Fruit fly (Drosophila melanogaster) whole organism, embryonic: Measurements from ENCODE around the gene Fitm.

Source experiments
- Asciz ChIP-seq: fragments of 200-800 bp; sonication (Bioruptor generic); optimal IDR thresholded peaks from 2 replicates; lab custom pipeline; 2017; ENCODE audit warnings: missing biosample characterization, mild to moderate bottlenecking, missing genetic modification characterization, missing genetic modification reagents
- Atf3 ChIP-seq: fragments of 200-800 bp; sonication (Bioruptor generic); optimal IDR thresholded peaks from 3 replicates; lab custom pipeline; 2016; ENCODE audit warnings: missing biosample characterization, missing genetic modification characterization
- CG10321 ChIP-seq: fragments of 200-800 bp; sonication (Bioruptor generic); IDR thresholded peaks from 2 replicates; pipeline ENCODE4 v1.3.6; 2022; ENCODE audit warnings: missing biosample characterization, missing genetic modification characterization
- CG10543 ChIP-seq: fragments of 200-800 bp; sonication (Bioruptor generic); optimal IDR thresholded peaks from 3 replicates; lab custom pipeline; 2017; ENCODE audit warnings: missing biosample characterization, mild to moderate bottlenecking, missing genetic modification characterization, moderate library complexity
- CG10565 ChIP-seq: fragments of 200-800 bp; sonication (Bioruptor generic); optimal IDR thresholded peaks from 3 replicates; lab custom pipeline; 2016; ENCODE audit warnings: missing biosample characterization, mild to moderate bottlenecking, missing genetic modification characterization
- CG11247 ChIP-seq: fragments of 200-800 bp; sonication (Bioruptor generic); IDR thresholded peaks from 2 replicates; pipeline ENCODE4 v1.3.6; 2022; ENCODE audit warnings: missing biosample characterization, missing genetic modification characterization
- CG12071 ChIP-seq: fragments of 200-800 bp; sonication (Bioruptor generic); optimal IDR thresholded peaks from 3 replicates; lab custom pipeline; 2018; ENCODE audit warnings: missing biosample characterization, mild to moderate bottlenecking, missing genetic modification characterization
- CG14441 ChIP-seq: fragments of 200-800 bp; sonication (Bioruptor generic); IDR thresholded peaks from 2 replicates; pipeline ENCODE4 v1.3.6; 2022; ENCODE audit warnings: missing biosample characterization, missing genetic modification characterization
- CG1529 ChIP-seq: fragments of 200-800 bp; sonication (Bioruptor generic); optimal IDR thresholded peaks from 3 replicates; lab custom pipeline; 2018; ENCODE audit warnings: missing biosample characterization, missing genetic modification characterization
- CG16779 ChIP-seq: fragments of 200-800 bp; sonication (Bioruptor generic); IDR thresholded peaks from 2 replicates; pipeline ENCODE4 v1.3.6; 2022; ENCODE audit warnings: missing biosample characterization, missing genetic modification characterization
- CG17385 ChIP-seq: fragments of 200-800 bp; sonication (Bioruptor generic); optimal IDR thresholded peaks from 3 replicates; lab custom pipeline; 2018; ENCODE audit warnings: missing biosample characterization, mild to moderate bottlenecking, missing genetic modification characterization
- CG32532 ChIP-seq: fragments of 200-800 bp; sonication (Bioruptor generic); IDR thresholded peaks from 2 replicates; pipeline ENCODE4 v1.3.6; 2022; ENCODE audit warnings: missing biosample characterization, missing genetic modification characterization
- CG32772 ChIP-seq: fragments of 200-800 bp; sonication (Bioruptor generic); IDR thresholded peaks from 2 replicates; pipeline ENCODE4 v1.3.6; 2022; ENCODE audit warnings: missing biosample characterization, missing genetic modification characterization
- CG3847 ChIP-seq: fragments of 200-800 bp; sonication (Bioruptor generic); IDR thresholded peaks from 2 replicates; pipeline ENCODE4 v1.3.6; 2022; ENCODE audit warnings: missing biosample characterization, missing genetic modification characterization
- CG9437 ChIP-seq: fragments of 200-800 bp; sonication (Bioruptor generic); optimal IDR thresholded peaks from 2 replicates; lab custom pipeline; 2018; ENCODE audit warnings: missing biosample characterization, mild to moderate bottlenecking, missing genetic modification characterization
- Ets65A ChIP-seq: fragments of 200-800 bp; sonication (Bioruptor generic); peaks from one replicate; lab custom pipeline; 2016; ENCODE audit warnings: missing biosample characterization, missing genetic modification characterization
- Hand ChIP-seq: fragments of 200-800 bp; sonication (Bioruptor generic); optimal IDR thresholded peaks from 2 replicates; lab custom pipeline; 2017; ENCODE audit warnings: mild to moderate bottlenecking, missing biosample characterization, missing genetic modification reagents, missing genetic modification characterization
- Hey ChIP-seq: fragments of 200-800 bp; sonication (Bioruptor generic); optimal IDR thresholded peaks from 3 replicates; lab custom pipeline; 2018; ENCODE audit warnings: missing biosample characterization, mild to moderate bottlenecking, missing genetic modification characterization
- Hr51 ChIP-seq, 2 experiments: fragments of 200-800 bp; sonication (Bioruptor generic); optimal IDR thresholded peaks; 2 replicates in 1 of 2; 3 replicates in 1 of 2; lab custom pipeline; 2016 to 2018; ENCODE audit warnings: missing biosample characterization in 2 of 2, missing genetic modification characterization in 2 of 2, mild to moderate bottlenecking in 1 of 2, moderate library complexity in 1 of 2
- MBD-R2 ChIP-seq: fragments of 200-800 bp; sonication (Bioruptor generic); IDR thresholded peaks from 2 replicates; pipeline ENCODE4 v1.3.6; 2022; ENCODE audit warnings: missing biosample characterization, missing genetic modification characterization
- Med ChIP-seq: fragments of 200-800 bp; sonication (Bioruptor generic); peaks from one replicate; lab custom pipeline; 2016; ENCODE audit warnings: missing biosample characterization, missing genetic modification characterization, mild to moderate bottlenecking, inconsistent platforms, moderate library complexity
- NC2β ChIP-seq: fragments of 200-800 bp; sonication (Bioruptor generic); optimal IDR thresholded peaks from 2 replicates; lab custom pipeline; 2016; ENCODE audit warnings: missing biosample characterization, missing genetic modification characterization
- Nf-YC ChIP-seq: fragments of 200-800 bp; optimal IDR thresholded peaks from 3 replicates; lab custom pipeline; 2019; ENCODE audit warnings: missing biosample characterization, mild to moderate bottlenecking, missing genetic modification characterization, moderate library complexity
- Usf ChIP-seq: fragments of 200-800 bp; sonication (Bioruptor generic); optimal IDR thresholded peaks from 2 replicates; lab custom pipeline; 2017; ENCODE audit warnings: missing genotype, missing biosample characterization, missing genetic modification characterization
- amos ChIP-seq: fragments of 200-800 bp; sonication (Bioruptor generic); IDR thresholded peaks from 2 replicates; pipeline ENCODE4 v1.3.6; 2022; ENCODE audit warnings: missing biosample characterization, missing genetic modification characterization; ENCODE audit not compliant: partially characterized antibody
- ato ChIP-seq: fragments of 200-800 bp; sonication (Bioruptor generic); IDR thresholded peaks from 2 replicates; pipeline ENCODE4 v1.3.6; 2022; ENCODE audit warnings: missing biosample characterization, missing genetic modification characterization; ENCODE audit not compliant: partially characterized antibody
- cg ChIP-seq: fragments of 200-800 bp; sonication (Bioruptor generic); optimal IDR thresholded peaks from 3 replicates; lab custom pipeline; 2019; ENCODE audit warnings: missing biosample characterization, mild to moderate bottlenecking, missing genetic modification characterization, moderate library complexity
- chinmo ChIP-seq: fragments of 200-800 bp; sonication (Bioruptor generic); IDR thresholded peaks from 4 replicates; pipeline ENCODE4 v1.3.6; 2022; ENCODE audit warnings: missing biosample characterization, missing genetic modification characterization; ENCODE audit not compliant: partially characterized antibody
- croc ChIP-seq: fragments of 200-800 bp; sonication (Bioruptor generic); conservative IDR thresholded peaks from 3 replicates; pipeline ENCODE4 v1.3.6; 2022; ENCODE audit warnings: missing biosample characterization, missing genetic modification characterization
- crp ChIP-seq, 2 experiments: fragments of 200-800 bp; sonication (Bioruptor generic); optimal IDR thresholded peaks; 2 replicates in 1 of 2; 3 replicates in 1 of 2; lab custom pipeline; 2017; ENCODE audit warnings: missing biosample characterization in 2 of 2, missing genetic modification characterization in 2 of 2, mild to moderate bottlenecking in 1 of 2, moderate library complexity in 1 of 2
- cwo ChIP-seq: fragments of 200-800 bp; sonication (Bioruptor generic); optimal IDR thresholded peaks from 3 replicates; lab custom pipeline; 2017; ENCODE audit warnings: missing biosample characterization, missing genetic modification characterization, mild to moderate bottlenecking, moderate library complexity, missing genetic modification reagents
- dm ChIP-seq: fragments of 200-800 bp; sonication (Bioruptor generic); optimal IDR thresholded peaks from 3 replicates; lab custom pipeline; 2016; ENCODE audit warnings: missing biosample characterization, missing genetic modification characterization
- fd102C ChIP-seq: fragments of 200-800 bp; sonication (Bioruptor generic); optimal IDR thresholded peaks from 2 replicates; lab custom pipeline; 2018; ENCODE audit warnings: missing biosample characterization, mild to moderate bottlenecking, missing genetic modification characterization, moderate library complexity
- gcm ChIP-seq: fragments of 200-800 bp; sonication (Bioruptor generic); optimal IDR thresholded peaks from 2 replicates; lab custom pipeline; 2019; ENCODE audit warnings: missing biosample characterization, mild to moderate bottlenecking, missing genetic modification characterization, moderate library complexity
- hkb ChIP-seq, 2 experiments: fragments of 200-800 bp in 1 of 2; fragments of >200 bp in 1 of 2; sonication (Bioruptor generic) in 1 of 2; IDR thresholded peaks in 1 of 2; optimal IDR thresholded peaks in 1 of 2; 2 replicates each; pipeline versions ENCODE4 v1.3.6 to Lab custom; 2017 to 2022; ENCODE audit warnings: missing biosample characterization in 1 of 2, missing genetic modification characterization in 1 of 2
- jigr1 ChIP-seq: fragments of 200-800 bp; sonication (Bioruptor generic); IDR thresholded peaks from 3 replicates; pipeline ENCODE4 v1.3.6; 2022; ENCODE audit warnings: missing biosample characterization, missing genetic modification characterization
- kah ChIP-seq: fragments of 200-800 bp; sonication (Bioruptor generic); optimal IDR thresholded peaks from 2 replicates; lab custom pipeline; 2018; ENCODE audit warnings: missing biosample characterization, mild to moderate bottlenecking, missing genetic modification characterization
- luna ChIP-seq: fragments of 200-800 bp; sonication (Bioruptor generic); optimal IDR thresholded peaks from 2 replicates; lab custom pipeline; 2016; ENCODE audit warnings: missing biosample characterization, missing genetic modification characterization
- pros ChIP-seq: fragments of 200-800 bp; sonication (Bioruptor generic); optimal IDR thresholded peaks from 3 replicates; lab custom pipeline; 2019; ENCODE audit warnings: missing biosample characterization, mild to moderate bottlenecking, missing genetic modification characterization, moderate library complexity
- sens-2 ChIP-seq: fragments of 200-800 bp; sonication (Bioruptor generic); IDR thresholded peaks from 2 replicates; pipeline ENCODE4 v1.3.6; 2022; ENCODE audit warnings: missing biosample characterization, missing genetic modification characterization
- trh ChIP-seq: fragments of 200-800 bp; sonication (Bioruptor generic); optimal IDR thresholded peaks from 2 replicates; lab custom pipeline; 2016; ENCODE audit warnings: missing biosample characterization, missing genetic modification characterization
- ttk ChIP-seq: fragments of 200-800 bp; sonication (Bioruptor generic); IDR thresholded peaks from 2 replicates; pipeline ENCODE4 v2.1.2; 2022; ENCODE audit warnings: missing biosample characterization, missing genetic modification characterization
- twi ChIP-seq: fragments of 200-800 bp; optimal IDR thresholded peaks from 2 replicates; lab custom pipeline; 2019; ENCODE audit warnings: missing biosample characterization, mild to moderate bottlenecking, missing genetic modification characterization, moderate library complexity
- vfl ChIP-seq: fragments of 200-800 bp; sonication (Bioruptor generic); optimal IDR thresholded peaks from 2 replicates; lab custom pipeline; 2016; ENCODE audit warnings: missing biosample characterization, missing genetic modification characterization

Fitm gene

dm6 chr3L:5180179-5180578, 34.3 kb upstream of the Fitm start (continued):
- TF ChIP-seq Asciz = no peak
- TF ChIP-seq CG1529 (GFP tag; lab: Kevin White, UChicago) = no peak
- TF ChIP-seq luna (GFP tag; lab: Kevin White, UChicago) = no peak
- no peak for TF ChIP-seq kah (GFP tag; lab: Kevin White, UChicago)
- TF ChIP-seq fd102C (GFP tag; lab: Kevin White, UChicago) = no peak
- TF ChIP-seq dm (GFP tag; lab: Kevin White, UChicago) = no peak
- no peak for TF ChIP-seq NC2β (GFP tag; lab: Kevin White, UChicago)
- no peak for TF ChIP-seq CG9437
- TF ChIP-seq CG17385 = no peak
- peak; percentile 8 for TF ChIP-seq CG12071 (GFP tag; lab: Kevin White, UChicago)
- no peak for TF ChIP-seq trh
- no peak for TF ChIP-seq CG32772 (GFP tag; lab: Robert Waterston, UW)
- no peak for TF ChIP-seq hkb (optimal IDR thresholded peaks at IDR 0.05; lab: Kevin White, UChicago)
- TF ChIP-seq hkb (GFP tag; IDR thresholded peaks at IDR 0.05; lab: Robert Waterston, UW) = no peak
- peak; percentile 28; the same call in 1 of the 2 replicates for TF ChIP-seq CG14441 (GFP tag; lab: Robert Waterston, UW)
- TF ChIP-seq Usf = no peak
- TF ChIP-seq gcm (GFP tag; lab: Kevin White, UChicago) = no peak
- TF ChIP-seq Med = peak; percentile 60
- TF ChIP-seq ato (GFP tag; lab: Robert Waterston, UW) = no peak
- TF ChIP-seq, all 482 proteins: peak for 22

- TF ChIP-seq jigr1 (GFP tag; lab: Robert Waterston, UW) = no peak
- TF ChIP-seq sens-2 (GFP tag; lab: Robert Waterston, UW) = no peak
- peak; percentile 16 for TF ChIP-seq cwo (GFP tag; lab: Kevin White, UChicago)
- no peak for TF ChIP-seq twi (tag; lab: Kevin White, UChicago)
- no peak for TF ChIP-seq CG16779 (GFP tag; lab: Robert Waterston, UW)
- TF ChIP-seq amos (GFP tag; lab: Robert Waterston, UW) = no peak
- 0 out of 2 replicates have a peak, but pooled peaks have one; percentile 14 for TF ChIP-seq ttk
- TF ChIP-seq Hey (tag; lab: Kevin White, UChicago) = peak; percentile 76
- peak; percentile 4 for TF ChIP-seq pros (GFP tag; lab: Kevin White, UChicago)
- TF ChIP-seq gcm (GFP tag; lab: Kevin White, UChicago) = peak; percentile 28
- no peak for TF ChIP-seq CG11247
- TF ChIP-seq CG10543 (GFP tag; lab: Kevin White, UChicago) = no peak
- TF ChIP-seq Hand = no peak
- no peak for TF ChIP-seq CG3847 (GFP tag; lab: Robert Waterston, UW)
- no peak for TF ChIP-seq crp (GFP tag; optimal IDR thresholded peaks at IDR 0.05; lab: Kevin White, UChicago)
- peak; percentile 72 for TF ChIP-seq Med
- no peak for TF ChIP-seq MBD-R2
- no peak for TF ChIP-seq vfl (GFP tag; lab: Kevin White, UChicago)
- peak; percentile 5 for TF ChIP-seq Nf-YC (tag; lab: Kevin White, UChicago)
- TF ChIP-seq Usf = no peak
- peak; percentile 21 for TF ChIP-seq Ets65A (GFP tag; lab: Kevin White, UChicago)
- TF ChIP-seq chinmo (GFP tag; lab: Robert Waterston, UW) = 0 out of 4 replicates have a peak, but pooled peaks have one; percentile 23
- 0 out of 2 replicates have a peak, but pooled peaks have one; percentile 5 for TF ChIP-seq CG10321
- TF ChIP-seq Hr51 (GFP tag; optimal IDR thresholded peaks at IDR 0.05; lab: Kevin White, UChicago) = no peak
- no peak for TF ChIP-seq croc
- peak; percentile 32 for TF ChIP-seq cg (GFP tag; lab: Kevin White, UChicago)
- TF ChIP-seq Atf3 (GFP tag; lab: Kevin White, UChicago) = no peak
- no peak for TF ChIP-seq CG10565 (GFP tag; lab: Kevin White, UChicago)
- TF ChIP-seq CG32532 (GFP tag; lab: Robert Waterston, UW) = 0 out of 2 replicates have a peak, but pooled peaks have one; percentile 35
Measured at dm6 chr3L:5178903-5179302, 33.0 kb upstream of the Fitm start.
